Worm (Caenorhabditis elegans): ENCODE results near the gene T12D8.9.

Gene T12D8.9

DNA sequence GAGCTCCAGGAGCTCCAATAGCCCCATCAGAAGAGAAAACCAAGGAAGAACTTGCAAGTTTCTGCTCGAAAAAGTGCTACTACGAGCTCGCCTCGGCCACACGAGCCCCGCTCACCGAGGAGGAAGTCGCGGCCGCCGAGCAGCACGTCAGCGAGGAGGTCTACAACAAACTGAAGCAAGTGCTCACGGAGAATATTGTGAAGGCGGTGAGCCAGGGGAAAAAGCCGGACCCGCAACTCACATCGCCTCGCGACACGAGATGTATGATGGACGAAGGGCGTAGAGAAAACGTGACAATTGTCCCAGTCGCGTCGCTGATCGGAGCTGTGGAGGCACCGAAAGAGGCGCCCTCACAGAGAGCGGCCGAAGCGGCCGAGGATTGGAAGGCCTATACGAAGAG lies 35.8 kb downstream of the T12D8.9 start:
- TF ChIP-seq ham-2 (GFP tag; optimal IDR thresholded peaks at IDR 0.05) (no peak), cnd-1 (tag; optimal IDR thresholded peaks at IDR 0.05) (no peak), lin-32 (GFP tag; optimal IDR thresholded peaks at IDR 0.05) (no peak), snpc-4 (tag; optimal IDR thresholded peaks at IDR 0.05) (no peak), ceh-39 (tag; optimal IDR thresholded peaks at IDR 0.05) (no peak), zip-8 (tag; optimal IDR thresholded peaks at IDR 0.05) (no peak), nhr-76 (tag; optimal IDR thresholded peaks at IDR 0.05) (no peak), sem-2 (GFP tag; optimal IDR thresholded peaks at IDR 0.05) (no peak), bed-3 (GFP tag; optimal IDR thresholded peaks at IDR 0.05) (no peak), mab-5 (tag; optimal IDR thresholded peaks at IDR 0.05) (no peak), ces-1 (GFP tag; optimal IDR thresholded peaks at IDR 0.05) (no peak), nhr-2 (tag; optimal IDR thresholded peaks at IDR 0.05) (no peak), blmp-1 (tag; optimal IDR thresholded peaks at IDR 0.05) (no peak), mls-2 (tag; optimal IDR thresholded peaks at IDR 0.05) (no peak), M03D4.4 (tag; optimal IDR thresholded peaks at IDR 0.05) (no peak), drap-1 (GFP tag; optimal IDR thresholded peaks at IDR 0.05) (no peak), ceh-43 (GFP tag; optimal IDR thresholded peaks at IDR 0.05) (no peak)

- no peak for TF ChIP-seq mep-1 (tag; optimal IDR thresholded peaks at IDR 0.05)
- peak; percentile 4 for TF ChIP-seq sem-2 (GFP tag; optimal IDR thresholded peaks at IDR 0.05)
Measured at ce11 chrIII:13654950-13655349, 38.0 kb downstream of the T12D8.9 start.

- TF ChIP-seq sptf-1 (tag; optimal IDR thresholded peaks at IDR 0.05) (no peak), snpc-4 (tag; optimal IDR thresholded peaks at IDR 0.05) (no peak), flh-1 (GFP tag; optimal IDR thresholded peaks at IDR 0.05) (no peak), sem-2 (GFP tag; optimal IDR thresholded peaks at IDR 0.05) (no peak), unc-62 (GFP tag; optimal IDR thresholded peaks at IDR 0.05) (no peak), mls-2 (tag; optimal IDR thresholded peaks at IDR 0.05) (no peak), lin-13 (tag; optimal IDR thresholded peaks at IDR 0.05) (no peak), nhr-12 (tag; optimal IDR thresholded peaks at IDR 0.05) (no peak), ces-1 (GFP tag; optimal IDR thresholded peaks at IDR 0.05) (no peak), ztf-11 (tag; optimal IDR thresholded peaks at IDR 0.05) (no peak), cnd-1 (tag; optimal IDR thresholded peaks at IDR 0.05) (no peak), blmp-1 (tag; optimal IDR thresholded peaks at IDR 0.05) (no peak), nhr-2 (tag; optimal IDR thresholded peaks at IDR 0.05) (no peak)
Measured at ce11 chrIII:13656680-13657079, 39.8 kb downstream of the T12D8.9 start.

DNA sequence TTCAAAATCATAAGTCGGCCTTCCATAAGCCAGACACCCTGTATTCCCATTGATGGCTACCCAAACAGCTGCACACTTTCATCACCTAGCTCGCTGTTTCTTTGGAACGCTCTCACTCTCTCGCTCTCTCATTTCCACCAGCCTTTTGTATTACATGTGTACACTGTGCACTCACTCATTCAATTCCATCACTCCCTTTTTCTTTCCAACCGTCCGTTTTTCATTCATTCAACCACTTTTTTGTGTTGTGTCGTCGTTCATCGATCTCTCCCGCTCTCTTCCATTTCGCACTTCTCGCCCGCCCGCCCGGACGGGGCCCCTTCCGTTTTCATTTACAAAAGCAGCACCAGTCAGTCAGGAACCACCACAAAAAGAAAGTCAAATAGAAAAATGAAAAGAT lies 41.1 kb downstream of the T12D8.9 start:
- TF ChIP-seq unc-120 (tag; optimal IDR thresholded peaks at IDR 0.05; ENCODE audit: poor library complexity, severe bottlenecking) (no peak), nhr-2 (tag; optimal IDR thresholded peaks at IDR 0.05) (no peak), ceh-39 (tag; optimal IDR thresholded peaks at IDR 0.05) (no peak), ham-2 (GFP tag; optimal IDR thresholded peaks at IDR 0.05) (peak; percentile 6), sem-2 (GFP tag; optimal IDR thresholded peaks at IDR 0.05) (no peak), hlh-1 (tag; optimal IDR thresholded peaks at IDR 0.05) (no peak), nhr-76 (tag; optimal IDR thresholded peaks at IDR 0.05) (no peak), lin-32 (GFP tag; optimal IDR thresholded peaks at IDR 0.05) (no peak), pha-4 (tag; optimal IDR thresholded peaks at IDR 0.05) (peak; percentile 26), ceh-43 (GFP tag; optimal IDR thresholded peaks at IDR 0.05) (no peak), ceh-83 (GFP tag; optimal IDR thresholded peaks at IDR 0.05) (peak; percentile 63), cnd-1 (tag; optimal IDR thresholded peaks at IDR 0.05) (no peak), snpc-4 (tag; optimal IDR thresholded peaks at IDR 0.05) (no peak), nhr-237 (tag; optimal IDR thresholded peaks at IDR 0.05) (no peak), unc-39 (tag; optimal IDR thresholded peaks at IDR 0.05) (no peak)

DNA sequence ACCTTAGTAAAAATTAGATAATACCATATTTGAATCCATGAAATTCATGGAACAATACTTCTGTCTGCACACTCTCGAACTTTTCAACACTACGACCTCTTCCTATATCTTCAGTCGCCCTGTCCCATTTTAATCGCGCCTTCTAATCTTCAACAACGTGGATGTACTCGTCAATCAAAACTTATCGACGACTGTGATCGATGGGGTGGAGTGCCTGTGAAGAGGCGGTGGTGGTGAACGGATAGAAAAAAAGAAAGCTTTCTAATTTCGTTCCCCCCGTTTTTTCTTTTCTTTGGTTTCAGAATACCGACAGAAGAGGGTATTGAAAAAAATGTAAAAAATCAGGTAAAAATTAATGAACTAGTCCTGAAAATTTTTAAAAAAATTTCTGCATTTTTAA lies 42.1 kb downstream of the T12D8.9 start:
- TF ChIP-seq nhr-28 (tag; optimal IDR thresholded peaks at IDR 0.05) (no peak), blmp-1 (tag; optimal IDR thresholded peaks at IDR 0.05) (no peak), unc-62 (GFP tag; optimal IDR thresholded peaks at IDR 0.05) (peak; percentile 46), mls-2 (tag; optimal IDR thresholded peaks at IDR 0.05) (no peak), elt-3 (tag; optimal IDR thresholded peaks at IDR 0.05) (no peak)

- TF ChIP-seq cnd-1 (tag; optimal IDR thresholded peaks at IDR 0.05) (no peak), drap-1 (GFP tag; optimal IDR thresholded peaks at IDR 0.05) (no peak), nhr-237 (tag; optimal IDR thresholded peaks at IDR 0.05) (no peak), mep-1 (tag; optimal IDR thresholded peaks at IDR 0.05) (no peak)
Measured at ce11 chrIII:13660123-13660522, 43.2 kb downstream of the T12D8.9 start.

Measured in whole organism, mixed stage, embryonic.